Fruit fly (Drosophila melanogaster): ENCODE measurements around the gene CG8031.

DNA sequence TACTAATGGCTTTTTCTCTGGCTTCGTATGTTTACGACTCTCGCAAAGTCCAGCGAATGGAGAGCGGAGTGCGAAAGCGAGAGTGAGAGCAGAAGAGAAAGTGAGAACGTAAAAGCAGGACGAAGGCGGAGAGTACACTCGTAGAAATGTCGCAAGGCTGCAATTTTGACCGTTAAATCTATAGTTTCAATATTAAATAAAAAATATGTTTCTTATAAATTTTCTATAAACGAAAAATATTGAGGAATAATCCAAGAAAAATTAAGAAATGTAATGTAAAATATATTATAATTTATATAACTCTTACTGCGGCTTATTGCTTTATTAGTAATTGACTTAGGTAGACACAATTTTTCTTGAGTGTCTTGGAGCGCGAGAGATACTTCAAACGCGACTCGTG is 36.7 kb downstream of the CG8031 start:
- TF ChIP-seq CTCF (optimal IDR thresholded peaks at IDR 0.05) (no peak), CG8478 (optimal IDR thresholded peaks at IDR 0.05) (no peak)

Measured in S2 (cell line).